Fruit fly (Drosophila melanogaster) whole organism, pupa: Measurements from ENCODE around the gene pps.

ENCODE experiments used
- CG10348 ChIP-seq: fragments of 200-800 bp; sonication (Bioruptor generic); IDR thresholded peaks from 2 replicates; pipeline ENCODE4 v1.3.6; 2022; ENCODE audit warnings: missing biosample characterization, missing genetic modification characterization
- CG13204 ChIP-seq: fragments of 200-800 bp; sonication (Bioruptor generic); optimal IDR thresholded peaks from 2 replicates; lab custom pipeline; 2018; ENCODE audit warnings: missing biosample characterization, mild to moderate bottlenecking, missing genetic modification characterization, moderate library complexity
- CG14655 ChIP-seq: fragments of 200-800 bp; sonication (Bioruptor generic); optimal IDR thresholded peaks from 3 replicates; lab custom pipeline; 2017; ENCODE audit warnings: mild to moderate bottlenecking, missing biosample characterization, missing genetic modification reagents, missing genetic modification characterization
- CG17806 ChIP-seq: fragments of 200-800 bp; sonication (Bioruptor generic); optimal IDR thresholded peaks from 2 replicates; lab custom pipeline; 2018; ENCODE audit warnings: missing biosample characterization, mild to moderate bottlenecking, missing genetic modification characterization, moderate library complexity
- CG32121 ChIP-seq: fragments of 200-800 bp; sonication (Bioruptor generic); IDR thresholded peaks from 2 replicates; pipeline ENCODE4 v1.3.6; 2022; ENCODE audit warnings: missing biosample characterization, missing genetic modification characterization
- CG34367 ChIP-seq: fragments of 200-800 bp; sonication (Bioruptor generic); optimal IDR thresholded peaks from 2 replicates; lab custom pipeline; 2018; ENCODE audit warnings: missing biosample characterization, mild to moderate bottlenecking, missing genetic modification characterization
- D1 ChIP-seq: fragments of 200-800 bp; sonication (Bioruptor generic); optimal IDR thresholded peaks from 2 replicates; lab custom pipeline; 2018; ENCODE audit warnings: missing biosample characterization, mild to moderate bottlenecking, missing genetic modification characterization, moderate library complexity
- Snoo ChIP-seq: fragments of 200-800 bp; sonication (Bioruptor generic); optimal IDR thresholded peaks from 3 replicates; lab custom pipeline; 2017; ENCODE audit warnings: missing biosample characterization, mild to moderate bottlenecking, missing genetic modification characterization, inconsistent platforms
- gl ChIP-seq: fragments of 200-800 bp; sonication (Bioruptor generic); optimal IDR thresholded peaks from 2 replicates; lab custom pipeline; 2018; ENCODE audit warnings: missing biosample characterization, mild to moderate bottlenecking, missing genetic modification characterization
- rn ChIP-seq: fragments of 200-800 bp; sonication (Bioruptor generic); IDR thresholded peaks from 2 replicates; pipeline ENCODE4 v1.3.6; 2022; ENCODE audit warnings: missing biosample characterization, missing genetic modification characterization

dm6 chr3R:12451376-12451775 is 37.7 kb downstream of the pps start:
- no peak for TF ChIP-seq gl (tag; lab: Kevin White, UChicago)
- no peak for TF ChIP-seq D1 (tag; lab: Kevin White, UChicago)
- TF ChIP-seq CG10348 (GFP tag; lab: Robert Waterston, UW) = 0 out of 2 replicates have a peak, but pooled peaks have one; percentile 11
- TF ChIP-seq CG13204 = no peak
- no peak for TF ChIP-seq CG14655 (GFP tag; lab: Kevin White, UChicago)
- no peak for TF ChIP-seq Snoo
- no peak for TF ChIP-seq rn (GFP tag; lab: Robert Waterston, UW)
- peak; percentile 27 for TF ChIP-seq CG17806 (tag; lab: Kevin White, UChicago)
- TF ChIP-seq CG34367 (tag; lab: Kevin White, UChicago) = peak; percentile 15
- peak; percentile 22; the same call in 1 of the 2 replicates for TF ChIP-seq CG32121 (GFP tag; lab: Robert Waterston, UW)
